Worm (Caenorhabditis elegans): ENCODE results near the gene irld-52.

ce11 chrV:15829907-15830306 is 50.4 kb downstream of the irld-52 start, which contains the start of gene srbc-55:
- TF ChIP-seq elt-3 (tag; optimal IDR thresholded peaks at IDR 0.05) (no peak), nhr-12 (tag; optimal IDR thresholded peaks at IDR 0.05) (no peak), aly-2 (tag; optimal IDR thresholded peaks at IDR 0.05) (no peak), ceh-82 (tag; optimal IDR thresholded peaks at IDR 0.05) (no peak), nhr-77 (tag; optimal IDR thresholded peaks at IDR 0.05) (no peak), tbx-2 (tag; optimal IDR thresholded peaks at IDR 0.05) (no peak), lin-39 (tag; optimal IDR thresholded peaks at IDR 0.05) (no peak)

All from whole organism, L1 larva.